Worm (Caenorhabditis elegans): ENCODE measurements around the gene dmsr-10.

DNA sequence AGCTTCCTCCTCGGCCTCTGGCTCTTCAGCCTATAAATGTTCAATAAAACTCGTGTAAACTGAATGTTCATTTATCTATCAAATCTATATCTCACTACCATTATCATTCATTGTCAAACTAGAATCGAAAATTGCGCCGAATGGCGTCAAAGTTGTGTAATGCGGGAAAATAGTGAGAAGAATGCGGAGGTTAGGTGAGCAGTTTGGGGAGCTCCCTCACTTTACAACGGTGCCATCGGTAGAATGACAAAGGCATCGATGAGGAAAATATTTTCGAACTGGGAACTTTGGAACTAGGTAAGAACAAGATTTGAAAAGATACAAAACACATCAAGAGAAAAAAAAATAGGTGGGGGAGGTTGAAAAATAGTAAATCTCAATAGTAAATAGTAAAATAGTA, 34.2 kb downstream of the dmsr-10 start:
- TF ChIP-seq egl-27 (tag; optimal IDR thresholded peaks at IDR 0.05) (no peak), nhr-12 (tag; optimal IDR thresholded peaks at IDR 0.05) (no peak), nhr-11 (tag; optimal IDR thresholded peaks at IDR 0.05) (no peak), nhr-23 (tag; optimal IDR thresholded peaks at IDR 0.05) (no peak), skn-1 (tag; optimal IDR thresholded peaks at IDR 0.05) (no peak), unc-39 (tag; optimal IDR thresholded peaks at IDR 0.05) (no peak), ztf-1 (GFP tag; conservative IDR thresholded peaks at IDR 0.05) (no peak), lsy-2 (tag; optimal IDR thresholded peaks at IDR 0.05) (no peak), fos-1 (tag; optimal IDR thresholded peaks at IDR 0.05) (no peak), ceh-82 (tag; optimal IDR thresholded peaks at IDR 0.05) (no peak), mdl-1 (tag; optimal IDR thresholded peaks at IDR 0.05) (no peak), unc-55 (GFP tag; optimal IDR thresholded peaks at IDR 0.05) (no peak)
